Fruit fly (Drosophila melanogaster) whole organism, wandering third instar larva: Measurements from ENCODE around the gene Taf4.
A peak's percentile ranks its signal among the peaks of the same experiment; 100 is the strongest.

Experiments
- Abd-B ChIP-seq: fragments of >200 bp; optimal IDR thresholded peaks from 2 replicates; lab custom pipeline; 2017; ENCODE audit warnings: missing biosample characterization, missing genetic modification characterization
- CG32264 ChIP-seq: fragments of 200-800 bp; sonication (Bioruptor generic); optimal IDR thresholded peaks from 2 replicates; lab custom pipeline; 2016; ENCODE audit warnings: missing biosample characterization, missing genetic modification characterization
- CG9705 ChIP-seq: fragments of 200-800 bp; sonication (Bioruptor generic); optimal IDR thresholded peaks from 2 replicates; lab custom pipeline; 2018; ENCODE audit warnings: missing biosample characterization, mild to moderate bottlenecking, missing genetic modification characterization
- CrebA ChIP-seq: fragments of 200-800 bp; sonication (Bioruptor generic); optimal IDR thresholded peaks from 2 replicates; lab custom pipeline; 2016; ENCODE audit warnings: missing biosample characterization, mild to moderate bottlenecking, missing genetic modification characterization, borderline replicate concordance
- Dfd ChIP-seq: fragments of >200 bp; optimal IDR thresholded peaks from 2 replicates; lab custom pipeline; 2017; ENCODE audit warnings: missing biosample characterization, missing genetic modification characterization
- Dif ChIP-seq: fragments of 200-275, 200-300 bp; sonication (Bioruptor generic); optimal IDR thresholded peaks from 2 replicates; lab custom pipeline; 2018; ENCODE audit warnings: missing biosample characterization, missing genetic modification characterization; ENCODE audit not compliant: partially characterized antibody
- GATAd ChIP-seq: sonication (Bioruptor generic); optimal IDR thresholded peaks from 2 replicates; lab custom pipeline; 2016; ENCODE audit warnings: missing biosample characterization, missing genetic modification characterization
- HLH106 ChIP-seq: fragments of 200-800 bp; optimal IDR thresholded peaks from 3 replicates; lab custom pipeline; 2019; ENCODE audit warnings: missing biosample characterization, mild to moderate bottlenecking, missing genetic modification characterization, moderate library complexity
- Hnf4 ChIP-seq: fragments of 200-800 bp; sonication (Bioruptor generic); optimal IDR thresholded peaks from 2 replicates; lab custom pipeline; 2016; ENCODE audit warnings: missing biosample characterization, mild to moderate bottlenecking, missing genetic modification characterization
- Hr78 ChIP-seq: fragments of >200 bp; optimal IDR thresholded peaks from 2 replicates; lab custom pipeline; 2017; ENCODE audit warnings: missing biosample characterization, missing genetic modification characterization
- Hr83 ChIP-seq: fragments of 200-300 bp; sonication (Bioruptor generic); optimal IDR thresholded peaks from 2 replicates; lab custom pipeline; 2016; ENCODE audit warnings: missing biosample characterization, mild to moderate bottlenecking, missing genetic modification characterization, moderate library complexity; ENCODE audit not compliant: poor library complexity, severe bottlenecking
- Jra ChIP-seq: sonication (Bioruptor generic); optimal IDR thresholded peaks from 2 replicates; lab custom pipeline; 2016; ENCODE audit warnings: missing biosample characterization, missing genetic modification characterization
- Mio ChIP-seq: sonication (Bioruptor generic); optimal IDR thresholded peaks from 2 replicates; lab custom pipeline; 2016; ENCODE audit warnings: missing biosample characterization, missing genetic modification characterization
- Myc ChIP-seq: fragments of >200 bp; optimal IDR thresholded peaks from 2 replicates; lab custom pipeline; 2017
- N ChIP-seq: fragments of >200 bp; optimal IDR thresholded peaks from 2 replicates; lab custom pipeline; 2018; ENCODE audit warnings: missing biosample characterization, missing external identifiers, missing genetic modification characterization
- OdsH ChIP-seq: fragments of 200-800 bp; sonication (Bioruptor generic); optimal IDR thresholded peaks from 2 replicates; lab custom pipeline; 2016; ENCODE audit warnings: missing biosample characterization, mild to moderate bottlenecking, missing genetic modification characterization
- Rel ChIP-seq, 2 experiments: fragments of 200-800 bp; sonication (Bioruptor generic) in 1 of 2; optimal IDR thresholded peaks; 2 replicates in 1 of 2; 3 replicates in 1 of 2; lab custom pipeline; 2016 to 2019; ENCODE audit warnings: mild to moderate bottlenecking in 2 of 2, missing biosample characterization in 2 of 2, missing genetic modification characterization in 2 of 2, moderate library complexity in 1 of 2
- Sp1 ChIP-seq: fragments of 200-800 bp; sonication (Bioruptor generic); optimal IDR thresholded peaks from 3 replicates; lab custom pipeline; 2019; ENCODE audit warnings: missing biosample characterization, mild to moderate bottlenecking, missing genetic modification characterization, moderate library complexity
- Vsx2 ChIP-seq: fragments of 200-300, 225-300 bp; sonication (Bioruptor generic); optimal IDR thresholded peaks from 2 replicates; lab custom pipeline; 2018; ENCODE audit warnings: missing biosample characterization, missing genetic modification characterization; ENCODE audit not compliant: partially characterized antibody
- br ChIP-seq: fragments of 200-800 bp; sonication (Bioruptor generic); optimal IDR thresholded peaks from 2 replicates; lab custom pipeline; 2016; ENCODE audit warnings: missing biosample characterization, missing genetic modification characterization
- brk ChIP-seq: fragments of 200-800 bp; sonication (Bioruptor generic); optimal IDR thresholded peaks from 2 replicates; lab custom pipeline; 2016; ENCODE audit warnings: missing biosample characterization, mild to moderate bottlenecking, missing genetic modification characterization
- dl ChIP-seq, 2 experiments: fragments of 175-275, 200-275 bp in 1 of 2; fragments of 200-275 bp in 1 of 2; sonication (Bioruptor generic); optimal IDR thresholded peaks; lab custom pipeline; 2018; ENCODE audit warnings: mild to moderate bottlenecking in 2 of 2, missing biosample characterization in 2 of 2, missing genetic modification characterization in 2 of 2, moderate library complexity in 2 of 2; ENCODE audit not compliant: partially characterized antibody in 2 of 2, insufficient read depth in 1 of 2
- dmrt93B ChIP-seq: fragments of 200-800 bp; sonication (Bioruptor generic); optimal IDR thresholded peaks from 2 replicates; lab custom pipeline; 2018; ENCODE audit warnings: missing biosample characterization, mild to moderate bottlenecking, missing genetic modification characterization
- ey ChIP-seq: fragments of 200-800 bp; sonication (Bioruptor generic); optimal IDR thresholded peaks from 2 replicates; lab custom pipeline; 2016; ENCODE audit warnings: missing biosample characterization, missing genetic modification characterization
- foxo ChIP-seq, 2 experiments: fragments of 200-800 bp; sonication (Bioruptor generic); optimal IDR thresholded peaks; 2 replicates in 1 of 2; 3 replicates in 1 of 2; lab custom pipeline; 2016 to 2017; ENCODE audit warnings: missing biosample characterization in 2 of 2, missing genetic modification characterization in 2 of 2
- fru ChIP-seq: fragments of 200-800 bp; sonication (Bioruptor generic); optimal IDR thresholded peaks from 3 replicates; lab custom pipeline; 2016; ENCODE audit warnings: missing biosample characterization, mild to moderate bottlenecking, missing genetic modification characterization
- h ChIP-seq: fragments of 200-800 bp; sonication (Bioruptor generic); optimal IDR thresholded peaks from 3 replicates; lab custom pipeline; 2016; ENCODE audit warnings: missing biosample characterization, mild to moderate bottlenecking, missing genetic modification characterization
- jim ChIP-seq: fragments of 175-275, 200-325 bp; sonication (Bioruptor generic); optimal IDR thresholded peaks from 2 replicates; lab custom pipeline; 2016; ENCODE audit warnings: missing biosample characterization, mild to moderate bottlenecking, missing genetic modification characterization
- lola ChIP-seq: fragments of >200 bp; optimal IDR thresholded peaks from 2 replicates; lab custom pipeline; 2017; ENCODE audit warnings: missing biosample characterization, missing genetic modification characterization
- pan ChIP-seq: fragments of >200 bp; optimal IDR thresholded peaks from 2 replicates; lab custom pipeline; 2017
- psq ChIP-seq: fragments of 200-800 bp; sonication (Bioruptor generic); optimal IDR thresholded peaks from 3 replicates; lab custom pipeline; 2017; ENCODE audit warnings: missing biosample characterization, mild to moderate bottlenecking, missing genetic modification characterization, moderate library complexity
- rgr ChIP-seq: fragments of 200-800 bp; sonication (Bioruptor generic); optimal IDR thresholded peaks from 3 replicates; lab custom pipeline; 2016; ENCODE audit warnings: missing biosample characterization, mild to moderate bottlenecking, missing genetic modification characterization
- sv ChIP-seq: fragments of 200-800 bp; sonication (Bioruptor generic); optimal IDR thresholded peaks from 3 replicates; lab custom pipeline; 2016; ENCODE audit warnings: missing biosample characterization, missing genetic modification characterization
- tai ChIP-seq: sonication (Bioruptor generic); optimal IDR thresholded peaks from 2 replicates; lab custom pipeline; 2016; ENCODE audit warnings: missing biosample characterization, missing genetic modification characterization
- usp ChIP-seq: fragments of >200 bp; optimal IDR thresholded peaks from 2 replicates; lab custom pipeline; 2017; ENCODE audit warnings: missing biosample characterization, missing genetic modification characterization
- woc ChIP-seq: sonication (Bioruptor generic); optimal IDR thresholded peaks from 2 replicates; lab custom pipeline; 2016; ENCODE audit warnings: missing biosample characterization, mild to moderate bottlenecking, missing genetic modification characterization

Taf4 gene

dm6 chr3L:16121791-16122190, 8.8 kb downstream of the Taf4 start, which contains the start of gene Strump:
Gene Strump, plus strand, starts transcription at chr3L:16122002.
- no peak for TF ChIP-seq woc (GFP tag; lab: Kevin White, UChicago)
- TF ChIP-seq Abd-B (GFP tag; lab: Kevin White, UChicago): no peak
- no peak for TF ChIP-seq tai (GFP tag; lab: Kevin White, UChicago)
- TF ChIP-seq foxo (GFP tag; optimal IDR thresholded peaks at IDR 0.05; lab: Kevin White, UChicago): no peak

- TF ChIP-seq Myc: peak; percentile 85
- no peak for TF ChIP-seq Dfd (GFP tag; lab: Kevin White, UChicago)
- peak; percentile 94 for TF ChIP-seq h (GFP tag; lab: Kevin White, UChicago)
- no peak for TF ChIP-seq Vsx2
- TF ChIP-seq br: peak; percentile 94
- peak; percentile 79 for TF ChIP-seq sv (GFP tag; lab: Kevin White, UChicago)
- no peak for TF ChIP-seq dl (GFP tag; optimal IDR thresholded peaks at IDR 0.05; lab: Kevin White, UChicago; ENCODE audit: insufficient read depth in 1 of 2, partially characterized antibody in 2 of 2)
- no peak for TF ChIP-seq Abd-B (GFP tag; lab: Kevin White, UChicago)
- peak; percentile 94 for TF ChIP-seq rgr (GFP tag; lab: Kevin White, UChicago)
- TF ChIP-seq N (GFP tag; lab: Kevin White, UChicago): no peak
- TF ChIP-seq foxo (GFP tag; optimal IDR thresholded peaks at IDR 0.05; lab: Kevin White, UChicago): peak; percentile 55 to 94
- TF ChIP-seq psq (GFP tag; lab: Kevin White, UChicago): peak; percentile 79
- no peak for TF ChIP-seq lola (GFP tag; lab: Kevin White, UChicago)
- no peak for TF ChIP-seq GATAd (GFP tag; lab: Kevin White, UChicago)
- TF ChIP-seq brk (GFP tag; lab: Kevin White, UChicago): no peak
- peak; percentile 96 for TF ChIP-seq woc (GFP tag; lab: Kevin White, UChicago)
- TF ChIP-seq CG32264: peak; percentile 84
- TF ChIP-seq Jra (GFP tag; lab: Kevin White, UChicago): peak; percentile 82
- no peak for TF ChIP-seq Dif (GFP tag; lab: Kevin White, UChicago)
- peak; percentile 43 for TF ChIP-seq Mio (GFP tag; lab: Kevin White, UChicago)
- no peak for TF ChIP-seq usp (GFP tag; lab: Kevin White, UChicago)
- TF ChIP-seq Sp1 (GFP tag; lab: Kevin White, UChicago): peak; percentile 90
- peak; percentile 93 for TF ChIP-seq OdsH (GFP tag; lab: Kevin White, UChicago)
- TF ChIP-seq HLH106 (tag; lab: Kevin White, UChicago): peak; percentile 88
- no peak for TF ChIP-seq dmrt93B (GFP tag; lab: Kevin White, UChicago)
- TF ChIP-seq Hnf4 (GFP tag; lab: Kevin White, UChicago): peak; percentile 84
- no peak for TF ChIP-seq jim (GFP tag; lab: Kevin White, UChicago)
- peak; percentile 93 for TF ChIP-seq ey (GFP tag; lab: Kevin White, UChicago)
- TF ChIP-seq Hr78 (GFP tag; lab: Kevin White, UChicago): no peak
- peak; percentile 76 for TF ChIP-seq CG9705
- no peak for TF ChIP-seq pan
- TF ChIP-seq Hr83 (GFP tag; lab: Kevin White, UChicago): peak; percentile 38
- TF ChIP-seq Rel (GFP tag; optimal IDR thresholded peaks at IDR 0.05; lab: Kevin White, UChicago): peak; percentile 50
- peak; percentile 77 for TF ChIP-seq Rel (tag; optimal IDR thresholded peaks at IDR 0.05; lab: Kevin White, UChicago)
- TF ChIP-seq fru (GFP tag; lab: Kevin White, UChicago): peak; percentile 92
- TF ChIP-seq CrebA (GFP tag; lab: Kevin White, UChicago): no peak
Observed at dm6 chr3L:16128481-16128972, 15.5 kb downstream of the Taf4 start, which contains the start of gene Pgm1. Gene Pgm1, minus strand, starts transcription at chr3L:16128531.
